Fruit fly (Drosophila melanogaster) whole organism, adult: ENCODE measurements around the gene Set2.

Experiments
- CG11617 ChIP-seq: fragments of 200-800 bp; sonication (Bioruptor generic); optimal IDR thresholded peaks from 2 replicates; lab custom pipeline; 2017; ENCODE audit warnings: mild to moderate bottlenecking, missing biosample characterization, missing genetic modification reagents, missing genetic modification characterization
- CG12768 ChIP-seq: fragments of 200-800 bp; sonication (Bioruptor generic); optimal IDR thresholded peaks from 2 replicates; lab custom pipeline; 2017; ENCODE audit warnings: missing biosample characterization, missing genetic modification characterization, mild to moderate bottlenecking, moderate library complexity, missing genetic modification reagents
- CG14711 ChIP-seq: fragments of 200-800 bp; sonication (Bioruptor generic); optimal IDR thresholded peaks from 2 replicates; lab custom pipeline; 2018; ENCODE audit warnings: missing biosample characterization, mild to moderate bottlenecking, missing genetic modification characterization, moderate library complexity
- CG1620 ChIP-seq: fragments of 200-800 bp; sonication (Bioruptor generic); optimal IDR thresholded peaks from 2 replicates; lab custom pipeline; 2016; ENCODE audit warnings: missing biosample characterization, missing genetic modification characterization
- CG33017 ChIP-seq: fragments of 200-800 bp; sonication (Bioruptor generic); optimal IDR thresholded peaks from 2 replicates; lab custom pipeline; 2018; ENCODE audit warnings: missing biosample characterization, mild to moderate bottlenecking, missing genetic modification characterization, moderate library complexity
- CG5204 ChIP-seq: fragments of 200-800 bp; sonication (Bioruptor generic); optimal IDR thresholded peaks from 2 replicates; lab custom pipeline; 2016; ENCODE audit warnings: missing biosample characterization, missing genetic modification characterization
- CG7045 ChIP-seq: fragments of 200-800 bp; sonication (Bioruptor generic); optimal IDR thresholded peaks from 2 replicates; lab custom pipeline; 2017; ENCODE audit warnings: missing biosample characterization, mild to moderate bottlenecking, missing genetic modification characterization
- CG7101 ChIP-seq: fragments of 200-800 bp; sonication (Bioruptor generic); optimal IDR thresholded peaks from 2 replicates; lab custom pipeline; 2018; ENCODE audit warnings: missing biosample characterization, mild to moderate bottlenecking, missing genetic modification characterization, moderate library complexity
- Clk ChIP-seq: fragments of 200-800 bp; sonication (Bioruptor generic); optimal IDR thresholded peaks from 2 replicates; lab custom pipeline; 2017; ENCODE audit warnings: missing biosample characterization, missing genetic modification characterization
- Hr96 ChIP-seq: fragments of 200-800 bp; sonication (Bioruptor generic); optimal IDR thresholded peaks from 2 replicates; lab custom pipeline; 2016; ENCODE audit warnings: missing biosample characterization, missing genetic modification characterization
- Mnt ChIP-seq: fragments of 200-800 bp; sonication (Bioruptor generic); optimal IDR thresholded peaks from 2 replicates; lab custom pipeline; 2016; ENCODE audit warnings: missing biosample characterization, mild to moderate bottlenecking, missing genetic modification characterization
- bab1 ChIP-seq: fragments of 200-800 bp; sonication (Bioruptor generic); optimal IDR thresholded peaks from 3 replicates; lab custom pipeline; 2019; ENCODE audit warnings: missing biosample characterization, mild to moderate bottlenecking, missing genetic modification characterization, moderate library complexity
- cic ChIP-seq: fragments of 200-800 bp; sonication (Bioruptor generic); optimal IDR thresholded peaks from 2 replicates; lab custom pipeline; 2017; ENCODE audit warnings: missing biosample characterization, mild to moderate bottlenecking, missing genetic modification characterization, moderate library complexity
- cnc ChIP-seq, 2 experiments: fragments of >200 bp; optimal IDR thresholded peaks; 2 replicates each; lab custom pipeline; 2017
- kay ChIP-seq: fragments of 200-800 bp; sonication (Bioruptor generic); peaks from one replicate; lab custom pipeline; 2016; ENCODE audit warnings: missing biosample characterization, missing genetic modification characterization, borderline replicate concordance
- ovo ChIP-seq: fragments of 200-800 bp; sonication (Bioruptor generic); optimal IDR thresholded peaks from 2 replicates; lab custom pipeline; 2016; ENCODE audit warnings: missing biosample characterization, missing genetic modification characterization
- pad ChIP-seq: fragments of 200-800 bp; sonication (Bioruptor generic); optimal IDR thresholded peaks from 3 replicates; lab custom pipeline; 2017; ENCODE audit warnings: missing biosample characterization, missing genetic modification characterization, mild to moderate bottlenecking, moderate library complexity, missing genetic modification reagents
- tj ChIP-seq: fragments of 200-800 bp; sonication (Bioruptor generic); optimal IDR thresholded peaks from 3 replicates; lab custom pipeline; 2017; ENCODE audit warnings: missing biosample characterization, mild to moderate bottlenecking, missing genetic modification characterization, moderate library complexity
- toe ChIP-seq: fragments of 200-800 bp; sonication (Bioruptor generic); optimal IDR thresholded peaks from 2 replicates; lab custom pipeline; 2016; ENCODE audit warnings: missing biosample characterization, missing genetic modification characterization

Gene Set2

DNA sequence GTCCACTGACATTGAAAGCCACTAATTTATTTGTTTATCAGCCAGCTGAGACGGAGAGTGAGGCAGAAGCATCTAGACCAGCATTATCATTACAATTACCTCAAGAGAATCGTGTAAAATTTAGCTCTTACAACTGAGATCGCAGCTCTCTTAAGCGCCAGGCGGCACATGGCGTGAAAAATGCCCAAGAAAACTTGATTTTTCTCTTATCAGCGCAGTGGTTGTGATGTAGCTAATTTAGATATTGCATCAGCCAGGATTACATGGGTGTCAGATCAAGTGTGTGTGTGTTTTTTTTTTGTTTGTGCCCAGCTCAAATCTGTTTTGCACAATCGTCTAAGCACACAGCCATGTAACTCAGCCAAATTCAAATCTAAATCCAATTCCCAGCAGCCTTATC is 18.0 kb upstream of the Set2 start:
- TF ChIP-seq CG1620 (GFP tag; lab: Kevin White, UChicago): no peak
- no peak for TF ChIP-seq Hr96 (GFP tag; lab: Kevin White, UChicago)
- no peak for TF ChIP-seq CG5204 (GFP tag; lab: Kevin White, UChicago)
- no peak for TF ChIP-seq CG7045 (GFP tag; lab: Kevin White, UChicago)
- no peak for TF ChIP-seq bab1
- peak; percentile 42 for TF ChIP-seq Mnt

DNA sequence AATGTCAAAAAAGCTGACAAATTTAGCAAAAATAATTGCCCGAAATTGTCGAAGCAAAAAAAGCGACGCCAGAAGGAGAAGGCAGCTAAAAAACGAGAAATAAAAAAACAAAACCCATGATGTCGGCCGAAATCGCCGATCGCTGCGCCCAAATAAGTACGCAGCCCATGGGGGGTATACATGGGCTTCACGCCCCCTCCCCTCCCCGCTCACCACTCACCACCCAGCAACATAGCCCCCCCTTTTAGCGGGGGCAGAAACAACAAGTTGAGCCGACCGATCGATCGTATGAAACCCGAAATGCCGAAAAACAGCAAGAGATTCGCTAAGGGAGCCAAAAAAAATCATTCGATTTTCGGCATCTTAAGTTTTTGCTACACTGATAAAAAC is 17.1 kb upstream of the Set2 start:
- TF ChIP-seq tj (GFP tag; lab: Kevin White, UChicago) (peak; percentile 96), CG33017 (tag; lab: Kevin White, UChicago) (no peak), pad (peak; percentile 39), CG14711 (tag; lab: Kevin White, UChicago) (no peak), ovo (GFP tag; lab: Kevin White, UChicago) (no peak), Hr96 (GFP tag; lab: Kevin White, UChicago) (no peak), CG7101 (tag; lab: Kevin White, UChicago) (no peak)

DNA sequence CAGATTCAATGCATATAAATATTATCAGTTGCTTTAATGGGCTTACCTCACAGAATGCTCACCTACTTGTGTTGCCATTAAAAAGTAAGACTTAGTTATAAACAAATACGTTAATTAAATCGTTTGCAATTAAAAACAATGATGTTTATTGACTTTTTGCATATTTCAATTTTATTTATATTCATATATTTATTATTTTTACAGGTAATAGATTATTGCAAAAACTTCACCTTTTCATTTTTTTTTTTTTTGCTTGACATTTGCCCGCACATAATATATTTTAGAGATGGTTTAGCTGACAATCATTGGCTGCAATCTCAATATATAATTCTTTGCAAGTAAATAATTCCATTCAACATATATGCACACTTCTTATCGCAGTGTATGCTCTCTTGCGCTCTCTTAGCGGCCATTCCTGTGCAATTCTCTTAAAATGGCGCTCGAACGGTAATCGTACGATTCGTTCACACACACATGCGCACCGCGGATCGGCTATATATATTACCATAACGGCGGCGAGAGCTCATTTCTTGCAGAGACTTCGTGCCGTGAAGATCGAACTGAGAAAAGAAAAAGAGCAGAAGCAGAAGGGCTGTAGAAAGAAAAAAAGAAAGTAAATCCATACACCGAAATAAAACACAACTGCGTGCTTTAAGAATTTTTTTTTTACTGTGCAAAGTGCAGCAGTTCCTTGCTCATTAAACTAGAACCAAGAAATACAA is 16.5 kb upstream of the Set2 start, which contains the start of gene Bcat:
TSS of gene Bcat (plus strand) at position 522 of the 722 bp plus-strand sequence.
- peak; percentile 36 for TF ChIP-seq ovo (GFP tag; lab: Kevin White, UChicago)
- peak; percentile 75 for TF ChIP-seq bab1
- TF ChIP-seq CG7101 (tag; lab: Kevin White, UChicago): peak; percentile 51
- TF ChIP-seq CG5204 (GFP tag; lab: Kevin White, UChicago): peak; percentile 15
- TF ChIP-seq Mnt: peak; percentile 81
- TF ChIP-seq cnc (optimal IDR thresholded peaks at IDR 0.05; lab: Kevin White, UChicago): no peak
- TF ChIP-seq cic (GFP tag; lab: Kevin White, UChicago): no peak
- TF ChIP-seq Clk: no peak
- TF ChIP-seq CG7045 (GFP tag; lab: Kevin White, UChicago): no peak
- peak; percentile 58 for TF ChIP-seq CG14711 (tag; lab: Kevin White, UChicago)
- TF ChIP-seq CG33017 (tag; lab: Kevin White, UChicago): no peak
- no peak for TF ChIP-seq toe (GFP tag; lab: Kevin White, UChicago)
- peak; percentile 11 for TF ChIP-seq kay (GFP tag; lab: Kevin White, UChicago)
- peak; percentile 76 for TF ChIP-seq CG11617 (GFP tag; lab: Kevin White, UChicago)
- TF ChIP-seq tj (GFP tag; lab: Kevin White, UChicago): peak; percentile 6
- peak; percentile 51 for TF ChIP-seq Hr96 (GFP tag; lab: Kevin White, UChicago)
- peak; percentile 24 for TF ChIP-seq CG1620 (GFP tag; lab: Kevin White, UChicago)
- TF ChIP-seq pad: peak; percentile 40

DNA sequence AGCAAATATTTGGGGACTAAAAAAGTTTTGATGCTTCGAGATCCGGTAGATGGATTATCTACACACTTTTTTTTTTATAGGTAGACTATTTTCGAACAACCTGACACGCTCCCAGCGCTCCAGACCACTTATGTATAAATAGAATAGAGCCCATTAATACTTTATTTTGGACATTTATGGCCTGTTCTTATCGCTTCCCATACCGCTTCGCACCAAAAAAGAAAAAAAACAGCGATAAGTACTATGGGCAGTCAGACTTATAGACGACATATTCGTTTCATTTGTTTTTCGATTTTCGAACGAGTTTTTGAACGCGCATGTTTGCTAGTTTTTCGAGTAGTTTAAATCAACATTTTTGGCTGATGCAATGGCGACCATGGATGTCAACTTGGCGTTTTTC is 15.4 kb upstream of the Set2 start:
- no peak for TF ChIP-seq bab1
- TF ChIP-seq CG12768 (GFP tag; lab: Kevin White, UChicago): no peak
- TF ChIP-seq CG11617 (GFP tag; lab: Kevin White, UChicago): no peak
- no peak for TF ChIP-seq pad
- TF ChIP-seq ovo (GFP tag; lab: Kevin White, UChicago): no peak
- no peak for TF ChIP-seq cnc (optimal IDR thresholded peaks at IDR 0.05; lab: Kevin White, UChicago)
- no peak for TF ChIP-seq Clk
- TF ChIP-seq kay (GFP tag; lab: Kevin White, UChicago): no peak

DNA sequence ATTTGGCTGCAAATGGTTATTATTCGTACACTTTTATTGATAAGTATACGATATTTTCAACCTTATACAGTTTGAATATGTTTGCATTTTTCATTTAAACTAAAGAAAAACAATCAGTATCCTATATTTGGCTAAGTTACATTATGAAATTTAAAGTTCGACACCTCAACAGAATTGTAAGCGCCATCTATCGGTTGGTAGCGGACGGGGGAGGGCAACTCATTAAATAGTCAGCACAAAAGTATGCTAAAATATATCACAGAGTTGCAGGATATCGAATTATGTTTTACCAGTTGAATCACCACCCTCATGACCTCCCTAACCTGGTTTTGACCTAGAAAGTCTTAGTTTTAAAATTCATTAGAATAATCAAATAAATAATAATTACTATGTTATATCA is 11.8 kb upstream of the Set2 start:
- TF ChIP-seq CG5204 (GFP tag; lab: Kevin White, UChicago) (no peak), bab1 (peak; percentile 63), Hr96 (GFP tag; lab: Kevin White, UChicago) (peak; percentile 2)

DNA sequence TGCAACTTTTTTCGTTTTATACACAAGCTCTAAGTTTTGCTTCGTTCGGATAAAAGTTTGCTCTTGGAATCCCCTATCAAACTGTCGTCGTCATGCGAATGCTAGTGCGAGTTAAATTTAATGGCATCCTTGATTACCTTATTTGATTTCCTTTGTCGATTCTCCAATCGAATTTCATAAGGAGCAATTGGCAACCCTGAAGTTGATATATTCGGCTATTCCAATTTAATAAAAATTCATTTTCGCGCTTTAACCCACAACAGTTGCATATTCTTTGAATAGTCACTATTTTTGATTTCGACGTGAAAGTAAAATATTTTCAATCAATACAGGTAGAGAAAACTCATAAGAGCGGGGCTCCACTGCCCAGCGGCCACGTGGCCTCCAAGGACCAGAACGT is 10.3 kb upstream of the Set2 start, which contains the start of gene CG12725:
TSS of gene CG12725 (minus strand) at position 101 of the 400 bp plus-strand sequence.
- TF ChIP-seq toe (GFP tag; lab: Kevin White, UChicago) (no peak), kay (GFP tag; lab: Kevin White, UChicago) (no peak), CG14711 (tag; lab: Kevin White, UChicago) (no peak), CG12768 (GFP tag; lab: Kevin White, UChicago) (no peak), cnc (optimal IDR thresholded peaks at IDR 0.05; lab: Kevin White, UChicago) (no peak)

DNA sequence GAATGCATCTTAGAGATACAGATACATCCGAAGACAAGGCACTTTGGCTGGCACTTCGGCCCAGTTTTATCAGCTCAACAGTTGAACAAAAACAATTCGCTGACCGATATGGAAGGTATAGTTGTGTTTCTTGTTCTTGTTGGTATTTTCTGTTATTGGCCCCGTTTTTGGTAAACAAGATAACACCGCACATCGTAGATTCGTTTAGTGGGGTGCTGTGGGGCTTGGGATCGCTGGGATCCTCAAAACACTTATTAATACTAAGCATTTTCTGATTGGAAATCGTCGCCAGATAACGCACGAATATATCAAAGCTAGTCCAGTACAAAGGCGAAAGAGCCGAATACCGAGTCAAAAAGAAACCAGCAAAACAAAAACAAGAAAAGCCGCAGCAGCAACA is 9.5 kb upstream of the Set2 start:
- TF ChIP-seq Hr96 (GFP tag; lab: Kevin White, UChicago): no peak
- no peak for TF ChIP-seq toe (GFP tag; lab: Kevin White, UChicago)
- TF ChIP-seq CG14711 (tag; lab: Kevin White, UChicago): peak; percentile 11
- no peak for TF ChIP-seq CG33017 (tag; lab: Kevin White, UChicago)
- TF ChIP-seq Mnt: peak; percentile 15
- TF ChIP-seq CG7045 (GFP tag; lab: Kevin White, UChicago): no peak
- peak; percentile 68 for TF ChIP-seq cic (GFP tag; lab: Kevin White, UChicago)
- TF ChIP-seq Clk: no peak
- peak; percentile 43 for TF ChIP-seq CG12768 (GFP tag; lab: Kevin White, UChicago)
- no peak for TF ChIP-seq CG5204 (GFP tag; lab: Kevin White, UChicago)
- no peak for TF ChIP-seq kay (GFP tag; lab: Kevin White, UChicago)
- TF ChIP-seq bab1: no peak
